Fruit fly (Drosophila melanogaster): ENCODE measurements around the gene COX5BL.

COX5BL gene

dm6 chr2L:6557429-6558384 is 1.5 kb upstream of the COX5BL start, which contains the start of the genes IFT52 and COX5B (continued):
- TF ChIP-seq dpn (GFP tag; optimal IDR thresholded peaks at IDR 0.05) (peak; percentile 57 to 77), CG1647 (GFP tag; optimal IDR thresholded peaks at IDR 0.05) (peak; percentile 77), CG8765 (GFP tag; IDR thresholded peaks at IDR 0.05) (peak; percentile 21; the same call in 1 of the 2 replicates), crp (GFP tag; optimal IDR thresholded peaks at IDR 0.05) (peak in 1 of 2 experiments; percentile 28), Blimp-1 (GFP tag; optimal IDR thresholded peaks at IDR 0.05) (peak; percentile 41), sima (GFP tag; optimal IDR thresholded peaks at IDR 0.05) (no peak), fd96Cb (tag; optimal IDR thresholded peaks at IDR 0.05) (peak; percentile 33), CG9797 (GFP tag; optimal IDR thresholded peaks at IDR 0.05) (peak; percentile 90), Asciz (GFP tag; optimal IDR thresholded peaks at IDR 0.05) (no peak), stwl (tag; optimal IDR thresholded peaks at IDR 0.05) (peak; percentile 95), ara (GFP tag; IDR thresholded peaks at IDR 0.05) (peak; percentile 46; the same call in 1 of the 2 replicates), ttk (GFP tag; IDR thresholded peaks at IDR 0.05) (peak; percentile 61; the same call in 1 of the 2 replicates), CG10366 (GFP tag; IDR thresholded peaks at IDR 0.05) (peak; percentile 62), bbx (GFP tag; IDR thresholded peaks at IDR 0.05; ENCODE audit: partially characterized antibody) (peak; percentile 48), lmd (GFP tag; IDR thresholded peaks at IDR 0.05) (peak; percentile 68), CG7372 (GFP tag; IDR thresholded peaks at IDR 0.05) (peak; percentile 17; the same call in 1 of the 2 replicates), Gug (GFP tag; IDR thresholded peaks at IDR 0.05) (peak; percentile 60; the same call in 2 of the 4 replicates), dmrt99B (tag; optimal IDR thresholded peaks at IDR 0.05) (peak; percentile 23), pfk (GFP tag; optimal IDR thresholded peaks at IDR 0.05) (peak; percentile 39), CG31441 (GFP tag; IDR thresholded peaks at IDR 0.05) (peak; percentile 61), CG3281 (GFP tag; optimal IDR thresholded peaks at IDR 0.05) (peak; percentile 52), CG15601 (tag; optimal IDR thresholded peaks at IDR 0.05) (peak; percentile 73), her (GFP tag; optimal IDR thresholded peaks at IDR 0.05) (peak; percentile 14), CG14667 (GFP tag; IDR thresholded peaks at IDR 0.05) (peak; percentile 42), CG17328 (GFP tag; IDR thresholded peaks at IDR 0.05) (peak; percentile 46), Dad (GFP tag; optimal IDR thresholded peaks at IDR 0.05) (peak; percentile 75), dan (GFP tag; IDR thresholded peaks at IDR 0.05) (no peak), ato (GFP tag; IDR thresholded peaks at IDR 0.05; ENCODE audit: partially characterized antibody) (0 out of 2 replicates have a peak, but pooled peaks have one; percentile 30), CG2889 (GFP tag; IDR thresholded peaks at IDR 0.05) (no peak), CG4617 (GFP tag; optimal IDR thresholded peaks at IDR 0.05; ENCODE audit: borderline replicate concordance) (peak; percentile 60), Lpt (GFP tag; optimal IDR thresholded peaks at IDR 0.05) (no peak), fd64A (GFP tag; optimal IDR thresholded peaks at IDR 0.05) (no peak), Poxn (GFP tag; IDR thresholded peaks at IDR 0.05) (no peak), gro (GFP tag; optimal IDR thresholded peaks at IDR 0.05) (peak; percentile 79), CG14710 (tag; optimal IDR thresholded peaks at IDR 0.05) (peak; percentile 86), trem (tag; optimal IDR thresholded peaks at IDR 0.05) (peak; percentile 82), ERR (GFP tag; optimal IDR thresholded peaks at IDR 0.05) (peak; percentile 54), Hmr (GFP tag; optimal IDR thresholded peaks at IDR 0.05) (peak; percentile 38), pan (optimal IDR thresholded peaks at IDR 0.05) (no peak), pan (GFP tag; optimal IDR thresholded peaks at IDR 0.05 in 1 of 2, IDR thresholded peaks at IDR 0.05 in 1 of 2) (peak in 1 of 2 experiments; percentile 37), zen (tag; optimal IDR thresholded peaks at IDR 0.05) (peak; percentile 50), pros (GFP tag; optimal IDR thresholded peaks at IDR 0.05) (no peak), fu2 (GFP tag; optimal IDR thresholded peaks at IDR 0.05) (no peak), sna (GFP tag; IDR thresholded peaks at IDR 0.05; ENCODE audit: partially characterized antibody) (no peak; the same call in 1 of the 2 replicates), CG7271 (tag; optimal IDR thresholded peaks at IDR 0.05) (peak; percentile 38), NfI (GFP tag; optimal IDR thresholded peaks at IDR 0.05) (peak; percentile 75), Atf-2 (GFP tag; optimal IDR thresholded peaks at IDR 0.05) (peak; percentile 51)
